Fruit fly (Drosophila melanogaster): Measurements from ENCODE around the gene CG13255.

Gene CG13255

dm6 chr3L:20835882-20836281 is 1.4 kb upstream of the CG13255 start, which contains the start of gene CG3288:
Gene CG3288, plus strand, starts transcription at chr3L:20836182.
- TF ChIP-seq jim (GFP tag; optimal IDR thresholded peaks at IDR 0.05) (no peak), HLH106 (tag; optimal IDR thresholded peaks at IDR 0.05) (no peak), usp (GFP tag; optimal IDR thresholded peaks at IDR 0.05) (no peak), CG9705 (GFP tag; optimal IDR thresholded peaks at IDR 0.05) (no peak), Hr83 (GFP tag; optimal IDR thresholded peaks at IDR 0.05; ENCODE audit: poor library complexity, severe bottlenecking) (no peak), Vsx2 (GFP tag; optimal IDR thresholded peaks at IDR 0.05; ENCODE audit: partially characterized antibody) (no peak), Dif (GFP tag; optimal IDR thresholded peaks at IDR 0.05; ENCODE audit: partially characterized antibody) (no peak)

dm6 chr3L:20837831-20838301 is 578 bp downstream of the CG13255 start:
- TF ChIP-seq br (GFP tag; optimal IDR thresholded peaks at IDR 0.05) (no peak), usp (GFP tag; optimal IDR thresholded peaks at IDR 0.05) (no peak), N (GFP tag; optimal IDR thresholded peaks at IDR 0.05) (no peak), Dfd (GFP tag; optimal IDR thresholded peaks at IDR 0.05) (no peak), dl (GFP tag; optimal IDR thresholded peaks at IDR 0.05; ENCODE audit: insufficient read depth in 1 of 2, partially characterized antibody in 2 of 2) (no peak), CG32264 (GFP tag; optimal IDR thresholded peaks at IDR 0.05) (no peak), dmrt93B (GFP tag; optimal IDR thresholded peaks at IDR 0.05) (no peak), Rel (GFP tag; optimal IDR thresholded peaks at IDR 0.05) (no peak), Rel (tag; optimal IDR thresholded peaks at IDR 0.05) (no peak), pan (optimal IDR thresholded peaks at IDR 0.05) (no peak), psq (GFP tag; optimal IDR thresholded peaks at IDR 0.05) (no peak), Hnf4 (GFP tag; optimal IDR thresholded peaks at IDR 0.05) (no peak), Jra (GFP tag; optimal IDR thresholded peaks at IDR 0.05) (no peak), OdsH (GFP tag; optimal IDR thresholded peaks at IDR 0.05) (no peak), woc (GFP tag; optimal IDR thresholded peaks at IDR 0.05) (no peak), CG9705 (GFP tag; optimal IDR thresholded peaks at IDR 0.05) (no peak), dsf (GFP tag; optimal IDR thresholded peaks at IDR 0.05; ENCODE audit: borderline replicate concordance) (no peak), fru (GFP tag; optimal IDR thresholded peaks at IDR 0.05) (no peak), rgr (GFP tag; optimal IDR thresholded peaks at IDR 0.05) (no peak), h (GFP tag; optimal IDR thresholded peaks at IDR 0.05) (no peak)

dm6 chr3L:20841465-20842109 is 4.3 kb downstream of the CG13255 start, which contains the start of the genes CSN3 and CG11456:
Gene CSN3, minus strand, starts transcription at chr3L:20841576.
Gene CG11456, plus strand, starts transcription at chr3L:20841987.
- no peak for TF ChIP-seq br (GFP tag; optimal IDR thresholded peaks at IDR 0.05)
- peak; percentile 4 for TF ChIP-seq jim (GFP tag; optimal IDR thresholded peaks at IDR 0.05)
- peak; percentile 11 for TF ChIP-seq psq (GFP tag; optimal IDR thresholded peaks at IDR 0.05)
- TF ChIP-seq Hnf4 (GFP tag; optimal IDR thresholded peaks at IDR 0.05): peak; percentile 77
- TF ChIP-seq tai (GFP tag; optimal IDR thresholded peaks at IDR 0.05): peak; percentile 85
- TF ChIP-seq sage (GFP tag; optimal IDR thresholded peaks at IDR 0.05): no peak
- peak in 1 of 2 experiments; percentile 71 for TF ChIP-seq foxo (GFP tag; optimal IDR thresholded peaks at IDR 0.05)
- TF ChIP-seq dsf (GFP tag; optimal IDR thresholded peaks at IDR 0.05; ENCODE audit: borderline replicate concordance): no peak
- TF ChIP-seq Myc (optimal IDR thresholded peaks at IDR 0.05): peak; percentile 56
- peak; percentile 70 for TF ChIP-seq h (GFP tag; optimal IDR thresholded peaks at IDR 0.05)
- TF ChIP-seq HLH106 (tag; optimal IDR thresholded peaks at IDR 0.05): no peak
- no peak for TF ChIP-seq Sp1 (GFP tag; optimal IDR thresholded peaks at IDR 0.05)
- no peak for TF ChIP-seq Vsx2 (GFP tag; optimal IDR thresholded peaks at IDR 0.05; ENCODE audit: partially characterized antibody)
- peak; percentile 51 for TF ChIP-seq ey (GFP tag; optimal IDR thresholded peaks at IDR 0.05)
- TF ChIP-seq lola (GFP tag; optimal IDR thresholded peaks at IDR 0.05): no peak
- peak; percentile 62 for TF ChIP-seq fru (GFP tag; optimal IDR thresholded peaks at IDR 0.05)
- peak; percentile 66 for TF ChIP-seq brk (GFP tag; optimal IDR thresholded peaks at IDR 0.05)
- peak; percentile 47 for TF ChIP-seq sv (GFP tag; optimal IDR thresholded peaks at IDR 0.05)
- peak; percentile 64 for TF ChIP-seq Jra (GFP tag; optimal IDR thresholded peaks at IDR 0.05)
- TF ChIP-seq Hr83 (GFP tag; optimal IDR thresholded peaks at IDR 0.05; ENCODE audit: poor library complexity, severe bottlenecking): peak; percentile 67
- TF ChIP-seq usp (GFP tag; optimal IDR thresholded peaks at IDR 0.05): no peak
- TF ChIP-seq Dfd (GFP tag; optimal IDR thresholded peaks at IDR 0.05): no peak
- peak; percentile 56 for TF ChIP-seq rgr (GFP tag; optimal IDR thresholded peaks at IDR 0.05)

Measured in whole organism, wandering third instar larva.